Worm (Caenorhabditis elegans) whole organism, L4 larva: ENCODE measurements around the gene del-10.

Source experiments
- D1046.2 ChIP-seq: fragments of 200-800 bp; sonication (Bioruptor generic); IDR thresholded peaks from 2 replicates; pipeline ENCODE4 v1.3.6; 2022; ENCODE audit warnings: missing genetic modification characterization, missing compliant biosample characterization
- F49E8.2 ChIP-seq: sonication (generic microtip); optimal IDR thresholded peaks from 2 replicates; lab custom pipeline; 2016; ENCODE audit warnings: missing compliant biosample characterization, mild to moderate bottlenecking, missing genetic modification characterization, borderline replicate concordance
- R02D3.7 ChIP-seq: fragments of 150-350 bp; sonication (generic microtip); optimal IDR thresholded peaks from 3 replicates; lab custom pipeline; 2014; ENCODE audit warnings: missing biosample characterization, missing genetic modification characterization
- T26A8.4 ChIP-seq: fragments of 200-800 bp; sonication (Bioruptor generic); IDR thresholded peaks from 2 replicates; pipeline ENCODE4 v1.3.6; 2022; ENCODE audit warnings: missing genetic modification characterization, missing compliant biosample characterization
- Y5F2A.4 ChIP-seq: fragments of 200-800 bp; sonication (Bioruptor generic); optimal IDR thresholded peaks from 2 replicates; lab custom pipeline; 2018; ENCODE audit warnings: mild to moderate bottlenecking, missing genetic modification characterization, missing compliant biosample characterization
- Y75B8A.6 ChIP-seq: fragments of 200-800 bp; sonication (Bioruptor generic); IDR thresholded peaks from 2 replicates; pipeline ENCODE4 v1.3.6; 2022; ENCODE audit warnings: missing genetic modification reagents, missing genetic modification characterization, missing compliant biosample characterization
- aly-2 ChIP-seq: sonication (generic microtip); optimal IDR thresholded peaks from 2 replicates; lab custom pipeline; 2018; ENCODE audit warnings: missing biosample characterization, missing genetic modification characterization
- attf-4 ChIP-seq: sonication (generic microtip); optimal IDR thresholded peaks from 3 replicates; lab custom pipeline; 2017; ENCODE audit warnings: missing biosample characterization, missing genetic modification characterization
- ceh-20 ChIP-seq: fragments of 200-800 bp; sonication (Bioruptor generic); IDR thresholded peaks from 2 replicates; pipeline ENCODE4 v1.3.6; 2022; ENCODE audit warnings: missing genetic modification reagents, missing genetic modification characterization, missing compliant biosample characterization
- ceh-82 ChIP-seq: sonication (generic microtip); optimal IDR thresholded peaks from 2 replicates; lab custom pipeline; 2017; ENCODE audit warnings: missing biosample characterization, missing genetic modification characterization
- daf-16 ChIP-seq, 3 experiments: sonication (generic microtip); optimal IDR thresholded peaks; 2 replicates each; lab custom pipeline; 2016 to 2017; ENCODE audit warnings: missing genetic modification characterization in 3 of 3, missing genetic modification reagents in 3 of 3, mild to moderate bottlenecking in 2 of 3, missing compliant biosample characterization in 2 of 3, missing biosample characterization in 1 of 3, moderate library complexity in 1 of 3
- dmd-6 ChIP-seq: fragments of 200-800 bp; sonication (Bioruptor generic); IDR thresholded peaks from 2 replicates; pipeline ENCODE4 v1.3.6; 2022; ENCODE audit warnings: missing genetic modification reagents, missing genetic modification characterization, missing compliant biosample characterization
- dmd-8 ChIP-seq: fragments of 200-800 bp; sonication (Bioruptor generic); IDR thresholded peaks from 2 replicates; pipeline ENCODE4 v1.3.6; 2022; ENCODE audit warnings: missing genetic modification characterization, missing compliant biosample characterization
- dmd-9 ChIP-seq: fragments of 200-800 bp; sonication (Bioruptor generic); IDR thresholded peaks from 2 replicates; pipeline ENCODE4 v1.3.6; 2022; ENCODE audit warnings: missing genetic modification reagents, missing genetic modification characterization, missing compliant biosample characterization
- dve-1 ChIP-seq: sonication (generic microtip); optimal IDR thresholded peaks from 2 replicates; lab custom pipeline; 2017; ENCODE audit warnings: antibody characterized with exemption, mild to moderate bottlenecking, missing genetic modification characterization, missing compliant biosample characterization; ENCODE audit not compliant: insufficient read depth
- fos-1 ChIP-seq: fragments of 150-350 bp; optimal IDR thresholded peaks from 2 replicates; lab custom pipeline; 2014; ENCODE audit warnings: missing biosample characterization, missing genetic modification characterization
- gei-8 ChIP-seq: fragments of 200-800 bp; sonication (Bioruptor generic); optimal IDR thresholded peaks from 2 replicates; lab custom pipeline; 2018; ENCODE audit warnings: mild to moderate bottlenecking, missing genetic modification characterization, missing compliant biosample characterization
- hif-1 ChIP-seq, 2 experiments: sonication (generic microtip); optimal IDR thresholded peaks; 2 replicates each; lab custom pipeline; 2016 to 2017; ENCODE audit warnings: missing compliant biosample characterization in 2 of 2, missing genetic modification characterization in 2 of 2, missing genetic modification reagents in 2 of 2, missing genotype in 2 of 2, mild to moderate bottlenecking in 1 of 2
- hlh-11 ChIP-seq: fragments of 200-800 bp; sonication (Bioruptor generic); optimal IDR thresholded peaks from 2 replicates; lab custom pipeline; 2018; ENCODE audit warnings: mild to moderate bottlenecking, missing genetic modification characterization, missing compliant biosample characterization
- hlh-30 ChIP-seq: sonication (generic microtip); optimal IDR thresholded peaks from 2 replicates; lab custom pipeline; 2017; ENCODE audit warnings: antibody characterized with exemption, mild to moderate bottlenecking, missing genetic modification characterization, missing compliant biosample characterization; ENCODE audit not compliant: insufficient read depth
- jun-1 ChIP-seq: fragments of 150-350 bp; optimal IDR thresholded peaks from 2 replicates; lab custom pipeline; 2014; ENCODE audit warnings: missing biosample characterization, missing genetic modification reagents, missing genetic modification characterization
- lin-1 ChIP-seq: fragments of 200-800 bp; sonication (Bioruptor generic); IDR thresholded peaks from 2 replicates; pipeline ENCODE4 v1.3.6; 2022; ENCODE audit warnings: missing genetic modification reagents, missing genetic modification characterization, missing compliant biosample characterization
- lin-13 ChIP-seq: fragments of 150-350 bp; optimal IDR thresholded peaks from 2 replicates; lab custom pipeline; 2014; ENCODE audit warnings: missing biosample characterization, missing genetic modification reagents, missing genetic modification characterization
- madf-5 ChIP-seq, 2 experiments: fragments of 200-800 bp; sonication (Bioruptor generic); IDR thresholded peaks; 2 replicates each; pipeline ENCODE4 v1.3.6; 2022; ENCODE audit warnings: missing compliant biosample characterization in 2 of 2, missing genetic modification characterization in 2 of 2
- mdl-1 ChIP-seq, 2 experiments: fragments of 150-350 bp in 1 of 2; sonication (generic microtip) in 1 of 2; optimal IDR thresholded peaks; 2 replicates each; lab custom pipeline; 2014 to 2017; ENCODE audit warnings: missing biosample characterization in 2 of 2, missing genetic modification characterization in 2 of 2
- mes-2 ChIP-seq: sonication (generic microtip); optimal IDR thresholded peaks from 2 replicates; lab custom pipeline; 2016; ENCODE audit warnings: missing genotype, mild to moderate bottlenecking, missing genetic modification characterization, missing compliant biosample characterization; ENCODE audit not compliant: poor library complexity, severe bottlenecking
- mxl-3 ChIP-seq: fragments of 200-800 bp; sonication (Bioruptor generic); optimal IDR thresholded peaks from 2 replicates; lab custom pipeline; 2018; ENCODE audit warnings: mild to moderate bottlenecking, missing genetic modification characterization, missing compliant biosample characterization
- nhr-102 ChIP-seq: sonication (generic microtip); optimal IDR thresholded peaks from 2 replicates; lab custom pipeline; 2016; ENCODE audit warnings: mild to moderate bottlenecking, missing genetic modification characterization, moderate library complexity, missing compliant biosample characterization
- nhr-11 ChIP-seq: fragments of 150-350 bp; optimal IDR thresholded peaks from 2 replicates; lab custom pipeline; 2014; ENCODE audit warnings: missing biosample characterization, missing genetic modification characterization
- nhr-25 ChIP-seq: sonication (generic microtip); optimal IDR thresholded peaks from 2 replicates; lab custom pipeline; 2017; ENCODE audit warnings: missing genetic modification characterization, mild to moderate bottlenecking, missing compliant biosample characterization, antibody characterized with exemption, moderate library complexity, borderline replicate concordance; ENCODE audit not compliant: insufficient read depth
- nhr-28 ChIP-seq: fragments of 150-350 bp; optimal IDR thresholded peaks from 2 replicates; lab custom pipeline; 2014; ENCODE audit warnings: missing biosample characterization, missing genetic modification characterization
- nhr-42 ChIP-seq: fragments of 200-800 bp; sonication (Bioruptor generic); IDR thresholded peaks from 2 replicates; pipeline ENCODE4 v1.3.6; 2022; ENCODE audit warnings: missing genetic modification characterization, missing compliant biosample characterization
- nhr-48 ChIP-seq: sonication (generic microtip); optimal IDR thresholded peaks from 2 replicates; lab custom pipeline; 2016; ENCODE audit warnings: mild to moderate bottlenecking, missing genetic modification characterization, missing compliant biosample characterization
- nhr-76 ChIP-seq: fragments of 150-350 bp; optimal IDR thresholded peaks from 2 replicates; lab custom pipeline; 2014; ENCODE audit warnings: missing biosample characterization, missing genetic modification characterization
- pha-4 ChIP-seq, 2 experiments: fragments of 150-350 bp in 1 of 2; fragments of 200-800 bp in 1 of 2; sonication (Bioruptor generic) in 1 of 2; IDR thresholded peaks in 1 of 2; optimal IDR thresholded peaks in 1 of 2; 2 replicates each; pipeline versions ENCODE4 v1.3.6 to Lab custom; 2014 to 2022; ENCODE audit warnings: missing genetic modification characterization in 2 of 2, missing genetic modification reagents in 2 of 2, missing biosample characterization in 1 of 2, missing compliant biosample characterization in 1 of 2
- pqm-1 ChIP-seq: sonication (generic microtip); optimal IDR thresholded peaks from 2 replicates; lab custom pipeline; 2017; ENCODE audit warnings: missing biosample characterization, missing genetic modification characterization
- unc-62 ChIP-seq, 3 experiments: fragments of 150-350 bp in 1 of 3; sonication (generic microtip); optimal IDR thresholded peaks in 2 of 3; peaks in 1 of 3; 1 replicate in 1 of 3; 2 replicates in 2 of 3; lab custom pipeline; 2014 to 2017; ENCODE audit warnings: missing biosample characterization in 3 of 3, missing genetic modification characterization in 3 of 3, missing genetic modification reagents in 3 of 3, missing genotype in 1 of 3
- zfp-3 ChIP-seq: fragments of 200-800 bp; sonication (Bioruptor generic); conservative IDR thresholded peaks from 2 replicates; pipeline ENCODE4 v1.3.6; 2022; ENCODE audit warnings: missing genetic modification reagents, missing genetic modification characterization, missing compliant biosample characterization
- zip-2 ChIP-seq: fragments of 150-350 bp; optimal IDR thresholded peaks from 2 replicates; lab custom pipeline; 2014; ENCODE audit warnings: missing biosample characterization, missing genetic modification characterization
- ztf-11 ChIP-seq: fragments of 150-350 bp; optimal IDR thresholded peaks from 2 replicates; lab custom pipeline; 2014; ENCODE audit warnings: missing biosample characterization, missing genetic modification characterization

del-10 gene

ce11 chrII:6453341-6453806 lies 28.6 kb downstream of the del-10 start, which contains the start of gene atg-16.2 (continued):
- TF ChIP-seq pha-4 (GFP tag; IDR thresholded peaks at IDR 0.05; lab: Robert Waterston, UW) (no peak), pha-4 (tag; optimal IDR thresholded peaks at IDR 0.05; lab: Kevin White, UChicago) (peak; percentile 67)

- TF ChIP-seq mxl-3 (GFP tag; lab: Kevin White, UChicago) (peak; percentile 54), pqm-1 (tag; lab: Kevin White, UChicago) (peak; percentile 28), fos-1 (no peak), nhr-28 (tag; lab: Kevin White, UChicago) (peak; percentile 60)
These were observed 32.3 kb downstream of the del-10 start, which contains the start of gene nhr-22 for ce11 chrII:6449656-6450055. nhr-22 (minus strand) TSS chrII:6449792.

ce11 chrII:6448656-6449055 lies 33.3 kb downstream of the del-10 start:
- TF ChIP-seq madf-5 (GFP tag; IDR thresholded peaks at IDR 0.05; lab: Robert Waterston, UW): no peak
- no peak for TF ChIP-seq D1046.2 (GFP tag; lab: Robert Waterston, UW)
- no peak for TF ChIP-seq R02D3.7 (tag; lab: Kevin White, UChicago)
- TF ChIP-seq dmd-6 (GFP tag; lab: Robert Waterston, UW): peak; percentile 39
- no peak for TF ChIP-seq lin-13
- TF ChIP-seq pqm-1 (tag; lab: Kevin White, UChicago): peak; percentile 82
- TF ChIP-seq Y75B8A.6 (GFP tag; lab: Robert Waterston, UW): no peak
- TF ChIP-seq attf-4: no peak
- peak; percentile 100 for TF ChIP-seq nhr-28 (tag; lab: Kevin White, UChicago)
- no peak for TF ChIP-seq ceh-20 (GFP tag; lab: Robert Waterston, UW)
- no peak for TF ChIP-seq nhr-42 (GFP tag; lab: Robert Waterston, UW)
- TF ChIP-seq jun-1: no peak
- TF ChIP-seq ztf-11: no peak
- TF ChIP-seq dmd-9 (GFP tag; lab: Robert Waterston, UW): no peak
- no peak for TF ChIP-seq aly-2
- no peak for TF ChIP-seq daf-16 (GFP tag; optimal IDR thresholded peaks at IDR 0.05; lab: Kevin White, UChicago)
- peak; percentile 63 for TF ChIP-seq daf-16 (tag; optimal IDR thresholded peaks at IDR 0.05; lab: Kevin White, UChicago)
- TF ChIP-seq mxl-3 (GFP tag; lab: Kevin White, UChicago): peak; percentile 69
- peak; percentile 24 for TF ChIP-seq hlh-30
- TF ChIP-seq hif-1 (tag; optimal IDR thresholded peaks at IDR 0.05; lab: Kevin White, UChicago): no peak
- no peak for TF ChIP-seq fos-1
- TF ChIP-seq ceh-82 (tag; lab: Kevin White, UChicago): no peak
- peak in 1 of 2 experiments; percentile 25 for TF ChIP-seq mdl-1 (tag; optimal IDR thresholded peaks at IDR 0.05; lab: Kevin White, UChicago)
- TF ChIP-seq nhr-102 (tag; lab: Kevin White, UChicago): no peak
- TF ChIP-seq lin-1 (GFP tag; lab: Robert Waterston, UW): no peak
- TF ChIP-seq hlh-11 (tag; lab: Kevin White, UChicago): peak; percentile 49
- peak; percentile 40 for TF ChIP-seq dve-1 (tag; lab: Kevin White, UChicago)
- no peak for TF ChIP-seq zfp-3 (GFP tag; lab: Robert Waterston, UW)
- TF ChIP-seq nhr-11 (tag; lab: Kevin White, UChicago): no peak
- TF ChIP-seq nhr-76 (tag; lab: Kevin White, UChicago): no peak
- TF ChIP-seq T26A8.4 (GFP tag; lab: Robert Waterston, UW): no peak
- TF ChIP-seq F49E8.2 (tag; lab: Kevin White, UChicago): no peak

- TF ChIP-seq zip-2 (tag; lab: Kevin White, UChicago): no peak
- TF ChIP-seq Y5F2A.4 (GFP tag; lab: Kevin White, UChicago): no peak
- TF ChIP-seq zfp-3 (GFP tag; lab: Robert Waterston, UW): 0 out of 2 replicates have a peak, but pooled peaks have one; percentile 54
- no peak for TF ChIP-seq dve-1 (tag; lab: Kevin White, UChicago)
- TF ChIP-seq nhr-25 (tag; lab: Kevin White, UChicago): peak; percentile 41
- TF ChIP-seq dmd-8 (GFP tag; lab: Robert Waterston, UW): no peak
- no peak for TF ChIP-seq aly-2
- TF ChIP-seq nhr-28 (tag; lab: Kevin White, UChicago): peak; percentile 39
- no peak for TF ChIP-seq nhr-48 (tag; lab: Kevin White, UChicago)
- peak; percentile 57 for TF ChIP-seq hlh-30
- no peak for TF ChIP-seq gei-8 (GFP tag; lab: Kevin White, UChicago)
- TF ChIP-seq unc-62 (GFP tag; optimal IDR thresholded peaks at IDR 0.05 in 1 of 2; lab: Kevin White, UChicago): peak in 1 of 2 experiments; percentile 99
- no peak for TF ChIP-seq unc-62 (tag; optimal IDR thresholded peaks at IDR 0.05; lab: Kevin White, UChicago)
- peak in 1 of 2 experiments; percentile 10 for TF ChIP-seq mdl-1 (tag; optimal IDR thresholded peaks at IDR 0.05; lab: Kevin White, UChicago)
- no peak for TF ChIP-seq mes-2 (tag; lab: Kevin White, UChicago)
These were observed 33.7 kb downstream of the del-10 start for ce11 chrII:6448189-6448588.
